Worm (Caenorhabditis elegans) whole organism, L4/young adult: ENCODE data around the gene fipr-6.

Experiments used
- dao-5 ChIP-seq: sonication (generic microtip); optimal IDR thresholded peaks from 2 replicates; lab custom pipeline; 2016; ENCODE audit warnings: missing genotype, missing genetic modification characterization, moderate library complexity, missing compliant biosample characterization
- him-1 ChIP-seq: sonication (generic microtip); optimal IDR thresholded peaks from 2 replicates; lab custom pipeline; 2016; ENCODE audit warnings: missing genotype, missing genetic modification reagents, missing genetic modification characterization, missing compliant biosample characterization

- no peak for TF ChIP-seq dao-5 (tag; lab: Kevin White, UChicago)
- no peak for TF ChIP-seq him-1 (tag; lab: Kevin White, UChicago)
These were observed 15.9 kb downstream of the fipr-6 start for ce11 chrV:10246967-10247366.
